Fruit fly (Drosophila melanogaster): ENCODE data around the gene Gr66a.
A peak's percentile ranks its signal among the peaks of the same experiment; 100 is the strongest.

Gene Gr66a

DNA sequence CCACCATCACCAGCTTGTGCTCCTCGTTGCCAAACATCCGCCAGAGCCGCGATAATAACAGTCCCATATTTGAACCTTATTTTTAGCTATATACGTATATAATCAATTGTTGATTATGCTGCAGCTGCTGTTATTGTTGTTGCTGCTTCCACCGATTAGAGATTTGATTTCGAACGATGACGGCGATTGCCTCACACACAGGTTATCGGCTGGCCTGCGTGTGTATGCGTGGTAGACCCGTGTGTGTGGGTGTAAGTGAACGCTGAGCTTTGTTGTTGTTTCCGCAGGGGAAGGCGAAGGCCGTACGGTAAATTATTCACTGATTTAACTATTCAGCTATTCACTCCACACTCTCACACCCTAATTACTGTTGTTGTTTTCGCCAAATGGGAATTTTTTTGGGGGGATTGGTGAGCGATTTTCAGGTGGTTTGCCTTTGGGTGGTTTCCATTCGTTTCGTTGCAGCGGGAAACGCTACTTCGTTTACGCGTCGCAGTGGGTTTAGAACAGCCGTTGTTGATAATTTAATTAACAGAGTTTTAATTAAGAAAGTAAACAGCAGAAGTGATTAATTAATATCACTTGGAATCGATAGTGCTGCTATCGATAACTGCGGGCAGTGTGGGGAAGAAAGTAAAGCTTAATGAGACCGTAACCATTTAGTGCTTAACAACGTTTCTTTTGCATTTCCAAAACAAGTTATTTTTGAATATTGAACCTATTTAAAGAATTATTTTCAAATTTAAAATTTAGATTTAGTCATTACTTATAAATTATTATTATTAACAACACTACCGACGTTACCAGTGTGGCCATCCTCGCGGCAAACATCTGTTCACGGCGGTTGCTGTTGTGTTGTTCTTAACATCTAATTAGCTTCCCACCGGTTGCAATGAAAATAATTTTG lies 7.3 kb downstream of the Gr66a start, which contains the start of the genes Arl5 and CG13671 (continued):
- TF ChIP-seq CG9932 (GFP tag; IDR thresholded peaks at IDR 0.05): peak; percentile 88
- TF ChIP-seq stwl (tag; optimal IDR thresholded peaks at IDR 0.05): peak; percentile 91
- peak; percentile 44 for TF ChIP-seq cwo (GFP tag; optimal IDR thresholded peaks at IDR 0.05)
- no peak for TF ChIP-seq Kr (GFP tag; optimal IDR thresholded peaks at IDR 0.05)
- TF ChIP-seq row (GFP tag; IDR thresholded peaks at IDR 0.05): peak; percentile 68
- TF ChIP-seq Asciz (GFP tag; optimal IDR thresholded peaks at IDR 0.05): peak; percentile 61
- TF ChIP-seq Doc2 (GFP tag; IDR thresholded peaks at IDR 0.05): no peak
- peak; percentile 27 for TF ChIP-seq CG4328 (GFP tag; optimal IDR thresholded peaks at IDR 0.05)
- peak; percentile 58; the same call in 1 of the 2 replicates for TF ChIP-seq CG8765 (GFP tag; IDR thresholded peaks at IDR 0.05)
- TF ChIP-seq CG10209 (GFP tag; optimal IDR thresholded peaks at IDR 0.05): peak; percentile 76
- TF ChIP-seq Hr3 (GFP tag; optimal IDR thresholded peaks at IDR 0.05): peak; percentile 86
- TF ChIP-seq Bgb (GFP tag; IDR thresholded peaks at IDR 0.05; ENCODE audit: partially characterized antibody): peak; percentile 67
- peak; percentile 68 for TF ChIP-seq al (GFP tag; IDR thresholded peaks at IDR 0.05)
- TF ChIP-seq tna (GFP tag; IDR thresholded peaks at IDR 0.05; ENCODE audit: partially characterized antibody): no peak
- TF ChIP-seq CG8089 (GFP tag; optimal IDR thresholded peaks at IDR 0.05): peak; percentile 24
- TF ChIP-seq CG12236 (GFP tag; optimal IDR thresholded peaks at IDR 0.05): peak; percentile 5
- peak; percentile 44; the same call in 1 of the 2 replicates for TF ChIP-seq wor (GFP tag; IDR thresholded peaks at IDR 0.05)
- no peak for TF ChIP-seq CG8281 (tag; optimal IDR thresholded peaks at IDR 0.05)
- no peak for TF ChIP-seq pan (optimal IDR thresholded peaks at IDR 0.05)
- TF ChIP-seq pan (GFP tag; optimal IDR thresholded peaks at IDR 0.05 in 1 of 2, IDR thresholded peaks at IDR 0.05 in 1 of 2): peak in 1 of 2 experiments; percentile 81
- no peak for TF ChIP-seq disco-r (GFP tag; optimal IDR thresholded peaks at IDR 0.05)
- peak; percentile 61 for TF ChIP-seq CG15601 (tag; optimal IDR thresholded peaks at IDR 0.05)
- TF ChIP-seq Ada2b (GFP tag; IDR thresholded peaks at IDR 0.05): peak; percentile 75
- TF ChIP-seq CrebB (tag; optimal IDR thresholded peaks at IDR 0.05): peak; percentile 7
- TF ChIP-seq CG3407 (GFP tag; optimal IDR thresholded peaks at IDR 0.05): peak; percentile 57
- TF ChIP-seq Optix (GFP tag; IDR thresholded peaks at IDR 0.05): peak; percentile 62; the same call in 1 of the 3 replicates
- TF ChIP-seq Fer2 (tag; optimal IDR thresholded peaks at IDR 0.05): no peak
- TF ChIP-seq Ptx1 (GFP tag; IDR thresholded peaks at IDR 0.05): peak; percentile 91
- TF ChIP-seq CG10959 (GFP tag; IDR thresholded peaks at IDR 0.05): peak; percentile 23; the same call in 1 of the 2 replicates
- TF ChIP-seq Xbp1 (GFP tag; optimal IDR thresholded peaks at IDR 0.05): peak; percentile 89
- TF ChIP-seq croc (GFP tag; conservative IDR thresholded peaks at IDR 0.05): peak; percentile 44
- no peak for TF ChIP-seq h (optimal IDR thresholded peaks at IDR 0.05)
- peak; percentile 88 for TF ChIP-seq CG12155 (GFP tag; optimal IDR thresholded peaks at IDR 0.05)
- TF ChIP-seq Fer3 (tag; optimal IDR thresholded peaks at IDR 0.05): peak; percentile 73
- no peak for TF ChIP-seq CG17568 (GFP tag; optimal IDR thresholded peaks at IDR 0.05)
- peak; percentile 81 for TF ChIP-seq CG13775 (GFP tag; optimal IDR thresholded peaks at IDR 0.05)
- TF ChIP-seq fru (optimal IDR thresholded peaks at IDR 0.05): no peak
- peak; percentile 84 for TF ChIP-seq CG2120 (GFP tag; optimal IDR thresholded peaks at IDR 0.05)
- TF ChIP-seq nmo (GFP tag; optimal IDR thresholded peaks at IDR 0.05): peak; percentile 81
- peak; percentile 69 for TF ChIP-seq CG18619 (GFP tag; optimal IDR thresholded peaks at IDR 0.05)
- peak; percentile 89 for TF ChIP-seq Ets65A (GFP tag)
- TF ChIP-seq CG15696 (tag; optimal IDR thresholded peaks at IDR 0.05): peak; percentile 43
- TF ChIP-seq tin (GFP tag; optimal IDR thresholded peaks at IDR 0.05): peak; percentile 85
- peak; percentile 54 for TF ChIP-seq CG1792 (GFP tag; optimal IDR thresholded peaks at IDR 0.05)
- peak; percentile 37 for TF ChIP-seq Nf-YC (tag; optimal IDR thresholded peaks at IDR 0.05)
- TF ChIP-seq trem (tag; optimal IDR thresholded peaks at IDR 0.05): peak; percentile 80
- TF ChIP-seq Dp (GFP tag; optimal IDR thresholded peaks at IDR 0.05): peak; percentile 44
- TF ChIP-seq CG2199 (GFP tag; IDR thresholded peaks at IDR 0.05): no peak
- peak; percentile 78 for TF ChIP-seq CG34422 (GFP tag; IDR thresholded peaks at IDR 0.05)
- peak; percentile 63 for TF ChIP-seq lmd (GFP tag; IDR thresholded peaks at IDR 0.05)
